Worm (Caenorhabditis elegans) whole organism, L1 larva: ENCODE results near the gene cpna-2.

Experiments
- C34B4.2 ChIP-seq: sonication (generic microtip); optimal IDR thresholded peaks from 2 replicates; lab custom pipeline; 2017; ENCODE audit warnings: mild to moderate bottlenecking, missing genetic modification characterization, missing compliant biosample characterization
- aha-1 ChIP-seq: fragments of 150-350 bp; optimal IDR thresholded peaks from 2 replicates; lab custom pipeline; 2014; ENCODE audit warnings: missing biosample characterization, missing genetic modification characterization
- aly-2 ChIP-seq: fragments of 150-350 bp; optimal IDR thresholded peaks from 2 replicates; lab custom pipeline; 2014; ENCODE audit warnings: missing biosample characterization, missing genetic modification characterization
- ama-1 ChIP-seq: fragments of 150-350 bp; optimal IDR thresholded peaks from 2 replicates; lab custom pipeline; 2014
- blmp-1 ChIP-seq: fragments of 150-350 bp; optimal IDR thresholded peaks from 2 replicates; lab custom pipeline; 2014; ENCODE audit warnings: missing biosample characterization, missing genetic modification characterization
- ceh-8 ChIP-seq: fragments of 200-800 bp; sonication (Bioruptor generic); optimal IDR thresholded peaks from 2 replicates; lab custom pipeline; 2018; ENCODE audit warnings: mild to moderate bottlenecking, missing genetic modification characterization, moderate library complexity, missing compliant biosample characterization
- ceh-88 ChIP-seq: fragments of 200-800 bp; sonication (Bioruptor generic); IDR thresholded peaks from 2 replicates; pipeline ENCODE4 v1.3.6; 2022; ENCODE audit warnings: missing genetic modification characterization, missing compliant biosample characterization
- dpl-1 ChIP-seq, 3 experiments: fragments of 150-350 bp in 2 of 3; sonication (generic microtip) in 1 of 3; optimal IDR thresholded peaks; 2 replicates each; lab custom pipeline; 2014 to 2017; ENCODE audit warnings: missing biosample characterization in 3 of 3, missing genetic modification characterization in 3 of 3, missing genetic modification reagents in 3 of 3
- efl-1 ChIP-seq, 4 experiments: fragments of 150-350 bp; optimal IDR thresholded peaks in 3 of 4; peaks in 1 of 4; 1 replicate in 1 of 4; 2 replicates in 3 of 4; lab custom pipeline; 2014; ENCODE audit warnings: missing biosample characterization in 2 of 4, missing genetic modification characterization in 2 of 4, missing genetic modification reagents in 2 of 4
- egl-13 ChIP-seq: sonication (generic microtip); optimal IDR thresholded peaks from 2 replicates; lab custom pipeline; 2016; ENCODE audit warnings: missing genotype, missing genetic modification reagents, missing genetic modification characterization, missing compliant biosample characterization
- egl-27 ChIP-seq, 2 experiments: fragments of 150-350 bp in 1 of 2; sonication (generic microtip); optimal IDR thresholded peaks; 3 replicates each; lab custom pipeline; 2017 to 2018; ENCODE audit warnings: missing biosample characterization in 2 of 2, missing genetic modification characterization in 2 of 2, missing genetic modification reagents in 2 of 2
- elt-2 ChIP-seq: sonication (generic microtip); optimal IDR thresholded peaks from 2 replicates; lab custom pipeline; 2016; ENCODE audit warnings: missing genetic modification characterization, mild to moderate bottlenecking, inconsistent platforms, missing compliant biosample characterization, missing genetic modification reagents
- elt-3 ChIP-seq, 6 experiments: fragments of 150-350 bp in 1 of 6; sonication (generic microtip); optimal IDR thresholded peaks; 2 replicates each; lab custom pipeline; 2017 to 2018; ENCODE audit warnings: missing biosample characterization in 6 of 6, missing genetic modification characterization in 6 of 6, inconsistent platforms in 1 of 6
- fkh-10 ChIP-seq: sonication (generic microtip); optimal IDR thresholded peaks from 2 replicates; lab custom pipeline; 2017; ENCODE audit warnings: missing biosample characterization, missing genetic modification reagents, missing genetic modification characterization
- fkh-8 ChIP-seq: sonication (generic microtip); optimal IDR thresholded peaks from 2 replicates; lab custom pipeline; 2016; ENCODE audit warnings: mild to moderate bottlenecking, missing genetic modification characterization, missing compliant biosample characterization
- fos-1 ChIP-seq: fragments of 150-350 bp; optimal IDR thresholded peaks from 2 replicates; lab custom pipeline; 2014; ENCODE audit warnings: missing biosample characterization, missing genetic modification characterization
- grh-1 ChIP-seq: fragments of 200-800 bp; sonication (Bioruptor generic); IDR thresholded peaks from 2 replicates; pipeline ENCODE4 v1.3.6; 2022; ENCODE audit warnings: missing genetic modification reagents, missing genetic modification characterization, missing compliant biosample characterization
- hlh-4 ChIP-seq: sonication (generic microtip); optimal IDR thresholded peaks from 2 replicates; lab custom pipeline; 2016; ENCODE audit warnings: mild to moderate bottlenecking, missing genetic modification characterization, missing compliant biosample characterization
- lin-13 ChIP-seq: fragments of 150-350 bp; optimal IDR thresholded peaks from 2 replicates; lab custom pipeline; 2014; ENCODE audit warnings: missing biosample characterization, missing genetic modification reagents, missing genetic modification characterization
- lin-14 ChIP-seq: fragments of 200-800 bp; sonication (Bioruptor generic); optimal IDR thresholded peaks from 2 replicates; lab custom pipeline; 2018; ENCODE audit warnings: mild to moderate bottlenecking, missing genetic modification characterization, moderate library complexity, missing compliant biosample characterization
- lin-15B ChIP-seq: fragments of 150-350 bp; sonication (generic microtip); optimal IDR thresholded peaks from 3 replicates; lab custom pipeline; 2014; ENCODE audit warnings: missing biosample characterization, missing genetic modification characterization
- lin-35 ChIP-seq, 2 experiments: fragments of 150-350 bp; optimal IDR thresholded peaks; 2 replicates each; lab custom pipeline; 2014; ENCODE audit warnings: missing biosample characterization in 2 of 2, missing genetic modification characterization in 2 of 2, missing genetic modification reagents in 2 of 2
- lir-3 ChIP-seq: sonication (generic microtip); optimal IDR thresholded peaks from 2 replicates; lab custom pipeline; 2016; ENCODE audit warnings: mild to moderate bottlenecking, missing genetic modification characterization, moderate library complexity, missing compliant biosample characterization; ENCODE audit not compliant: poor library complexity
- lsy-2 ChIP-seq, 2 experiments: fragments of 150-350 bp; optimal IDR thresholded peaks; 2 replicates each; lab custom pipeline; 2014; ENCODE audit warnings: missing biosample characterization in 2 of 2, missing genetic modification characterization in 2 of 2
- mab-9 ChIP-seq: fragments of 200-800 bp; sonication (Bioruptor generic); IDR thresholded peaks from 2 replicates; pipeline ENCODE4 v1.3.6; 2022; ENCODE audit warnings: missing genetic modification reagents, missing genetic modification characterization, missing compliant biosample characterization
- mdl-1 ChIP-seq, 2 experiments: fragments of 150-350 bp; optimal IDR thresholded peaks; 2 replicates each; lab custom pipeline; 2014 to 2017; ENCODE audit warnings: missing biosample characterization in 2 of 2, missing genetic modification characterization in 2 of 2, inconsistent platforms in 1 of 2
- mep-1 ChIP-seq: fragments of 150-350 bp; optimal IDR thresholded peaks from 2 replicates; lab custom pipeline; 2014; ENCODE audit warnings: missing biosample characterization, missing genetic modification characterization
- nhr-11 ChIP-seq: fragments of 150-350 bp; optimal IDR thresholded peaks from 2 replicates; lab custom pipeline; 2014; ENCODE audit warnings: missing biosample characterization, missing genetic modification characterization
- nhr-12 ChIP-seq: sonication (generic microtip); optimal IDR thresholded peaks from 2 replicates; lab custom pipeline; 2017; ENCODE audit warnings: missing biosample characterization, missing genetic modification characterization
- nhr-19 ChIP-seq: fragments of 200-800 bp; sonication (Bioruptor generic); conservative IDR thresholded peaks from 2 replicates; pipeline ENCODE4 v1.3.6; 2022; ENCODE audit warnings: missing genetic modification characterization, missing compliant biosample characterization
- nhr-20 ChIP-seq: sonication (generic microtip); optimal IDR thresholded peaks from 2 replicates; lab custom pipeline; 2016; ENCODE audit warnings: mild to moderate bottlenecking, missing genetic modification characterization, missing compliant biosample characterization
- nhr-71 ChIP-seq: sonication (generic microtip); optimal IDR thresholded peaks from 2 replicates; lab custom pipeline; 2016; ENCODE audit warnings: mild to moderate bottlenecking, missing genetic modification characterization, moderate library complexity, missing compliant biosample characterization
- nhr-85 ChIP-seq: sonication (generic microtip); peaks from one replicate; lab custom pipeline; 2016; ENCODE audit warnings: missing genetic modification characterization, inconsistent platforms, missing compliant biosample characterization
- nhr-90 ChIP-seq: sonication (generic microtip); optimal IDR thresholded peaks from 2 replicates; lab custom pipeline; 2016; ENCODE audit warnings: mild to moderate bottlenecking, missing genetic modification characterization, missing compliant biosample characterization; ENCODE audit not compliant: poor library complexity
- rnt-1 ChIP-seq: sonication (generic microtip); optimal IDR thresholded peaks from 2 replicates; lab custom pipeline; 2016; ENCODE audit warnings: mild to moderate bottlenecking, missing genetic modification characterization, moderate library complexity, missing compliant biosample characterization
- skn-1 ChIP-seq: fragments of 150-350 bp; optimal IDR thresholded peaks from 2 replicates; lab custom pipeline; 2014; ENCODE audit warnings: missing biosample characterization, missing genetic modification characterization
- snu-23 ChIP-seq: sonication (generic microtip); optimal IDR thresholded peaks from 2 replicates; lab custom pipeline; 2016; ENCODE audit warnings: missing genetic modification characterization, missing compliant biosample characterization
- tbx-2 ChIP-seq: sonication (generic microtip); optimal IDR thresholded peaks from 2 replicates; lab custom pipeline; 2016; ENCODE audit warnings: missing genetic modification characterization, missing compliant biosample characterization
- unc-130 ChIP-seq: fragments of 150-350 bp; optimal IDR thresholded peaks from 2 replicates; lab custom pipeline; 2017; ENCODE audit warnings: missing biosample characterization, missing genetic modification characterization, inconsistent platforms
- vab-15 ChIP-seq: sonication (generic microtip); optimal IDR thresholded peaks from 2 replicates; lab custom pipeline; 2017; ENCODE audit warnings: missing genotype, mild to moderate bottlenecking, missing genetic modification characterization, missing compliant biosample characterization
- xbp-1 ChIP-seq: sonication (generic microtip); optimal IDR thresholded peaks from 2 replicates; lab custom pipeline; 2016; ENCODE audit warnings: missing genetic modification characterization, missing compliant biosample characterization

Gene cpna-2

DNA sequence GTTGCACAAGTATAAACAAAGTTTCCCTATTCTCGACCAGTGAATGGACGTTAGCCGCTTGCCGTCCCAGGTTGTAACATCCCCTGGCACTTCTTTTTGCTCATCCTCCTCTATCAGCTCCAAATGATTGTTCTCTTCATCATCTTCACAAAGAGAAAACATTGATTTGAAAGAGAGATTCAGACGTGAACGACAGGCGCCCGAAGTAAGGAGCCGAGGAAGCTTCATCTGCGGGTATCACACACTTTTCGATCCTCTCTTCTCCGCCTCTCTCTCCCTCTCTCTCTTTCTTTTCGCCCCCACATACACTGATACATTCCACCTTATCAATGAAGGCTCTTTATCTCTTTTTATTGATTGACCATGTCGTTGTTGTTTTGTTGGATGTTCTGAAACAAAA is 1.9 kb upstream of the cpna-2 start (continued):
- no peak for TF ChIP-seq grh-1 (GFP tag; lab: Robert Waterston, UW)
- TF ChIP-seq egl-13: no peak
- TF ChIP-seq ama-1: no peak
- TF ChIP-seq lin-13 (GFP tag; lab: Kevin White, UChicago): no peak

DNA sequence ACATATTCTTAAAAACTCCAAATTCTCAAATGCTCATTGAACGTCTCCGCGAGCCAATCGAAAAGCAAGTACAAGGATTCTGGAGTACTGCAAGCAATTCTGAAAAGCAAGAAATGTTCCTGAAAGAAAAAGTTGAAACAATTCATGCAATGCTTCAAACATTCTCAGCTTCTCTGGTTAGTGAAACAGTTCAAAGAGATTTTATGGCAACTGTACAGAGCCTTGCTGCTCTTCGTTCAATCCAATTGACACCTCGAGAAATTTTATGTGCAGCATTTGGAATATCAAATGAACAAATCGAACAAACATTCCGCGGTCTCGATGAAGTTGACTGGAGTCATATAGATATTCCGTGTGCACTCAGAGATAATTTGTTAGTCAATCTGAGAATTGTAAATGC is 12.0 kb downstream of the cpna-2 start:
- TF ChIP-seq fos-1 (tag; lab: Kevin White, UChicago) (no peak), fkh-8 (tag; lab: Kevin White, UChicago) (no peak)
- TF ChIP-seq, all 84 proteins: peak for 0

DNA sequence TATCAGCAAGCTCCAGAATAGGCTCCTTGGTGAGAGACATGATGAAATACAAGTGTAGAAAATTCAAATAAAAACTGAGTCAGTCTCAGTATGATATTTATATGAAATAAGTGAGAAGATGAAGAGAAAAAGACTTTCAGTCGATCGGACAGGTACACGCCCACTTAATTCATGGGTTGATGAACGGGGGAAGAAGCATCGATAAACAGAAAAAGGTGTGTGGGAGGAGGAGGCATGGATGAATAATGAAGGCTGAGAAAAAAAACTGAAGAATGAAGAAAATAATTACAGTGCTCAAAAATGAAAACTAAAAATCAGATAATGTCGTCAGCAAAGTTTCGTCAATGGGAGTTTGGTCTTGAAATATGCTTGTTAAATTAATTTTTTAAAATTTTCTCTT is 28.8 kb downstream of the cpna-2 start, which contains the start of gene trx-1:
TSS of gene trx-1 (minus strand) at position 101 of the 400 bp plus-strand sequence.
- TF ChIP-seq mep-1 (tag; lab: Kevin White, UChicago) (no peak), lin-14 (GFP tag; lab: Kevin White, UChicago) (no peak), egl-27 (tag; optimal IDR thresholded peaks at IDR 0.05; lab: Kevin White, UChicago) (no peak), vab-15 (tag; lab: Kevin White, UChicago) (no peak), aha-1 (tag; lab: Kevin White, UChicago) (no peak), nhr-19 (GFP tag; lab: Robert Waterston, UW) (no peak), nhr-11 (no peak), lsy-2 (tag; optimal IDR thresholded peaks at IDR 0.05; lab: Kevin White, UChicago) (no peak)

DNA sequence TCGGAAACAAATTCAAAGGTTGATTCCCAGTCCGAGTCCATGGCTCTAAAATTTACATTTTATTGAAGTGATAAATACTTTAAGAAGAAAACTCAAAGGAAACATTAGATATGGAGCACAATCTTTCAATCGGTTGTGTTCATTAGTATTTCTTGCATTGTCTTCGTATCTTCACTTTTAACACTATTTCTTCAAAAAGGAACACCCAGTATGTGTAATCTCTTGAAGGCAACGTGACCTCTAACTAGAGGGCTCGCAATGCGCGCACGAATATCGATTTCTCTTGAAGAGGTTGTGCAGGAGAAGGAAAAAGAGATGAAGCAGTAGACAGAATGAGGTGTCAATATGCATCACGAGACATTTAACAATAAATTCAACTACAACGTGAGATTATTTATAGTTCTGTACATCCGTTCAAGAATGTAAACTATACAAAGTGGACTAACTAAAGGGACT is 30.4 kb downstream of the cpna-2 start, which contains the start of the genes B0228.6 and B0228.1:
TSS of gene B0228.6 (minus strand) at position 51 of the 456 bp plus-strand sequence.
TSS of gene B0228.1 (plus strand) at position 228 of the 456 bp plus-strand sequence.
- TF ChIP-seq ama-1 (no peak), ceh-8 (GFP tag; lab: Kevin White, UChicago) (no peak), lin-13 (GFP tag; lab: Kevin White, UChicago) (no peak), ceh-88 (GFP tag; lab: Robert Waterston, UW) (no peak), efl-1 (optimal IDR thresholded peaks at IDR 0.05; lab: Kevin White, UChicago) (no peak), efl-1 (GFP tag; optimal IDR thresholded peaks at IDR 0.05 in 1 of 2; lab: Kevin White, UChicago) (no peak), fkh-10 (GFP tag; lab: Kevin White, UChicago) (no peak), fkh-8 (tag; lab: Kevin White, UChicago) (peak; percentile 31), lin-14 (GFP tag; lab: Kevin White, UChicago) (peak; percentile 63)

DNA sequence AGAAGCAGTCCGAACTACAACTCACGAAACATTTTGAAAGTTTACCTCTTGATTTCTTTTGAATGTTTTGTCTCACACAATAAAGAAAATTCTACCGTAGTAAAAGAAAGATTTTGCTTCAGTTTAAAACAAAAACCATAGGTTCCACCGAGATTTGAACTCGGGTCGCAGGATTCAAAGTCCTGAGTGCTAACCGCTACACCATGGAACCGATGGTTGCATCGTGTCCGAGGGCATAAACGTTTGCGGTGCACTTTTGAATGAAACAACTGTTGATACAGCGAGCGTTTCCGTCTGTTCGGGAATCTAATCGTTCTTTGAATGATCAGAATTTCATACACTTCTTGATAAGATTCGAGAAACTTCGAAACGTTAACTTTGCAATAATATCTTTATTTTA is 32.1 kb downstream of the cpna-2 start:
- TF ChIP-seq nhr-90 (tag; lab: Kevin White, UChicago): peak; percentile 79
- peak; percentile 84 for TF ChIP-seq snu-23 (GFP tag; lab: Kevin White, UChicago)
- TF ChIP-seq lin-13 (GFP tag; lab: Kevin White, UChicago): peak; percentile 11
- TF ChIP-seq nhr-20 (tag; lab: Kevin White, UChicago): peak; percentile 72
- peak; percentile 27 to 56 for TF ChIP-seq lsy-2 (tag; optimal IDR thresholded peaks at IDR 0.05; lab: Kevin White, UChicago)
- peak; percentile 83 for TF ChIP-seq nhr-71
- peak; percentile 46 for TF ChIP-seq elt-2
- peak; percentile 23 to 75 for TF ChIP-seq lin-35 (GFP tag; optimal IDR thresholded peaks at IDR 0.05; lab: Kevin White, UChicago)
- TF ChIP-seq aly-2 (tag; lab: Kevin White, UChicago): peak; percentile 56
- no peak for TF ChIP-seq nhr-12 (tag; lab: Kevin White, UChicago)
- peak; percentile 97 for TF ChIP-seq nhr-19 (GFP tag; lab: Robert Waterston, UW)
- TF ChIP-seq rnt-1 (tag; lab: Kevin White, UChicago): peak; percentile 76
- TF ChIP-seq lin-15B: no peak
- TF ChIP-seq C34B4.2: no peak
- TF ChIP-seq lin-14 (GFP tag; lab: Kevin White, UChicago): peak; percentile 66
- TF ChIP-seq skn-1 (tag; lab: Kevin White, UChicago): peak; percentile 8
- TF ChIP-seq hlh-4 (tag; lab: Kevin White, UChicago): no peak
- TF ChIP-seq ama-1: peak; percentile 55
- peak; percentile 53 for TF ChIP-seq lir-3 (tag; lab: Kevin White, UChicago)
- peak; percentile 23 for TF ChIP-seq xbp-1 (tag; lab: Kevin White, UChicago)
- peak in 1 of 2 experiments; percentile 59 for TF ChIP-seq mdl-1 (tag; optimal IDR thresholded peaks at IDR 0.05; lab: Kevin White, UChicago)
- no peak for TF ChIP-seq ceh-8 (GFP tag; lab: Kevin White, UChicago)
- peak; percentile 21 to 36 (median 25) for TF ChIP-seq dpl-1 (GFP tag; optimal IDR thresholded peaks at IDR 0.05; lab: Kevin White, UChicago)
- TF ChIP-seq tbx-2 (tag; lab: Kevin White, UChicago): peak; percentile 48
- peak; percentile 88 for TF ChIP-seq nhr-85 (tag; lab: Kevin White, UChicago)
- TF ChIP-seq blmp-1: peak; percentile 28
- TF ChIP-seq efl-1 (optimal IDR thresholded peaks at IDR 0.05; lab: Kevin White, UChicago): peak; percentile 32 to 53
- TF ChIP-seq efl-1 (GFP tag; optimal IDR thresholded peaks at IDR 0.05 in 1 of 2; lab: Kevin White, UChicago): peak in 1 of 2 experiments; percentile 0
- peak; percentile 37; the same call in 1 of the 2 replicates for TF ChIP-seq grh-1 (GFP tag; lab: Robert Waterston, UW)
- TF ChIP-seq unc-130 (tag; lab: Kevin White, UChicago): peak; percentile 63
- TF ChIP-seq elt-3 (tag; optimal IDR thresholded peaks at IDR 0.05; lab: Kevin White, UChicago): peak in 3 of 6 experiments; percentile 12 to 67 (median 62)
- peak; percentile 14; the same call in 1 of the 2 replicates for TF ChIP-seq mab-9 (GFP tag; lab: Robert Waterston, UW)
